Worm (Caenorhabditis elegans) whole organism, L2 larva: ENCODE measurements around the gene fbxa-206.

ENCODE experiments used
- F13H6.1 ChIP-seq: sonication (generic microtip); optimal IDR thresholded peaks from 2 replicates; lab custom pipeline; 2016; ENCODE audit warnings: missing genetic modification characterization, missing compliant biosample characterization
- R02D3.7 ChIP-seq: fragments of 150-350 bp; optimal IDR thresholded peaks from 2 replicates; lab custom pipeline; 2014; ENCODE audit warnings: missing biosample characterization, missing genetic modification characterization
- blmp-1 ChIP-seq: sonication (generic microtip); optimal IDR thresholded peaks from 2 replicates; lab custom pipeline; 2017; ENCODE audit warnings: missing genetic modification characterization, mild to moderate bottlenecking, missing compliant biosample characterization, antibody characterized with exemption, moderate library complexity; ENCODE audit not compliant: insufficient read depth
- dmd-4 ChIP-seq: sonication (generic microtip); optimal IDR thresholded peaks from 2 replicates; lab custom pipeline; 2017; ENCODE audit warnings: missing biosample characterization, missing genetic modification characterization
- fos-1 ChIP-seq: fragments of 150-350 bp; optimal IDR thresholded peaks from 2 replicates; lab custom pipeline; 2014; ENCODE audit warnings: missing biosample characterization, missing genetic modification characterization
- lin-13 ChIP-seq: fragments of 150-350 bp; optimal IDR thresholded peaks from 2 replicates; lab custom pipeline; 2014; ENCODE audit warnings: missing biosample characterization, missing genetic modification reagents, missing genetic modification characterization
- lsy-2 ChIP-seq, 2 experiments: fragments of 150-350 bp in 1 of 2; sonication (generic microtip) in 1 of 2; optimal IDR thresholded peaks; 2 replicates each; lab custom pipeline; 2014 to 2017; ENCODE audit warnings: missing biosample characterization in 2 of 2, missing genetic modification characterization in 2 of 2
- mab-5 ChIP-seq: fragments of 150-350 bp; optimal IDR thresholded peaks from 2 replicates; lab custom pipeline; 2014; ENCODE audit warnings: missing biosample characterization, missing genetic modification characterization
- sma-3 ChIP-seq: sonication (generic microtip); optimal IDR thresholded peaks from 2 replicates; lab custom pipeline; 2016; ENCODE audit warnings: missing genetic modification reagents, missing genetic modification characterization, missing compliant biosample characterization
- unc-39 ChIP-seq: fragments of 150-350 bp; optimal IDR thresholded peaks from 2 replicates; lab custom pipeline; 2014; ENCODE audit warnings: missing biosample characterization, missing genetic modification characterization
- unc-55 ChIP-seq: fragments of 150-350 bp; sonication (generic microtip); optimal IDR thresholded peaks from 3 replicates; lab custom pipeline; 2014; ENCODE audit warnings: missing biosample characterization, missing genetic modification reagents, missing genetic modification characterization
- unc-62 ChIP-seq: fragments of 150-350 bp; optimal IDR thresholded peaks from 2 replicates; lab custom pipeline; 2014; ENCODE audit warnings: missing biosample characterization, missing genetic modification reagents, missing genetic modification characterization
- zag-1 ChIP-seq: fragments of 150-350 bp; optimal IDR thresholded peaks from 2 replicates; lab custom pipeline; 2014; ENCODE audit warnings: missing biosample characterization, missing genetic modification characterization

- TF ChIP-seq blmp-1 = peak; percentile 34
- peak; percentile 85 for TF ChIP-seq F13H6.1 (tag; lab: Kevin White, UChicago)
- peak; percentile 29 for TF ChIP-seq R02D3.7
- peak; percentile 63 for TF ChIP-seq fos-1 (tag; lab: Kevin White, UChicago)
- TF ChIP-seq sma-3 (GFP tag; lab: Kevin White, UChicago) = peak; percentile 92
- peak; percentile 95 for TF ChIP-seq mab-5 (tag; lab: Kevin White, UChicago)
- TF ChIP-seq unc-55 = peak; percentile 96
- TF ChIP-seq unc-39 (tag; lab: Kevin White, UChicago) = no peak
- peak; percentile 29 for TF ChIP-seq dmd-4 (tag; lab: Kevin White, UChicago)
- peak; percentile 84 to 93 for TF ChIP-seq lsy-2 (tag; optimal IDR thresholded peaks at IDR 0.05; lab: Kevin White, UChicago)
- peak; percentile 94 for TF ChIP-seq lin-13 (GFP tag; lab: Kevin White, UChicago)
- TF ChIP-seq unc-62 = no peak
- peak; percentile 75 for TF ChIP-seq zag-1 (tag; lab: Kevin White, UChicago)
Observed at ce11 chrV:16965655-16966054, 47.4 kb upstream of the fbxa-206 start, which contains the start of gene efl-1.
